Fruit fly (Drosophila melanogaster) whole organism, embryonic: ENCODE data around the gene ps.

Source experiments
- ATbp ChIP-seq: fragments of 200-800 bp; sonication (Bioruptor generic); optimal IDR thresholded peaks from 2 replicates; lab custom pipeline; 2017; ENCODE audit warnings: missing biosample characterization, mild to moderate bottlenecking, missing genetic modification characterization, missing genetic modification reagents
- Antp ChIP-seq: fragments of 200-800 bp; sonication (Bioruptor generic); optimal IDR thresholded peaks from 3 replicates; lab custom pipeline; 2016; ENCODE audit warnings: missing biosample characterization, missing genetic modification characterization
- Atf-2 ChIP-seq: fragments of 200-800 bp; sonication (Bioruptor generic); optimal IDR thresholded peaks from 2 replicates; lab custom pipeline; 2016; ENCODE audit warnings: missing biosample characterization, missing genetic modification characterization
- Bdp1 ChIP-seq: fragments of 200-800 bp; sonication (Bioruptor generic); optimal IDR thresholded peaks from 3 replicates; lab custom pipeline; 2016; ENCODE audit warnings: missing biosample characterization, missing genetic modification characterization
- CG10462 ChIP-seq: fragments of 200-800 bp; sonication (Bioruptor generic); optimal IDR thresholded peaks from 2 replicates; lab custom pipeline; 2016; ENCODE audit warnings: missing biosample characterization, missing genetic modification characterization
- CG15514 ChIP-seq: fragments of 200-800 bp; sonication (Bioruptor generic); optimal IDR thresholded peaks from 3 replicates; lab custom pipeline; 2017; ENCODE audit warnings: missing biosample characterization, missing genetic modification characterization, mild to moderate bottlenecking, moderate library complexity, missing genetic modification reagents
- CG16779 ChIP-seq: fragments of 200-800 bp; sonication (Bioruptor generic); IDR thresholded peaks from 2 replicates; pipeline ENCODE4 v1.3.6; 2022; ENCODE audit warnings: missing biosample characterization, missing genetic modification characterization
- CG17385 ChIP-seq: fragments of 200-800 bp; sonication (Bioruptor generic); optimal IDR thresholded peaks from 3 replicates; lab custom pipeline; 2018; ENCODE audit warnings: missing biosample characterization, mild to moderate bottlenecking, missing genetic modification characterization
- CG2129 ChIP-seq: fragments of 200-800 bp; sonication (Bioruptor generic); IDR thresholded peaks from 2 replicates; pipeline ENCODE4 v1.3.6; 2022; ENCODE audit warnings: missing biosample characterization, missing genetic modification characterization; ENCODE audit not compliant: partially characterized antibody
- CG32532 ChIP-seq: fragments of 200-800 bp; sonication (Bioruptor generic); IDR thresholded peaks from 2 replicates; pipeline ENCODE4 v1.3.6; 2022; ENCODE audit warnings: missing biosample characterization, missing genetic modification characterization
- CG32767 ChIP-seq: fragments of 200-800 bp; sonication (Bioruptor generic); IDR thresholded peaks from 2 replicates; pipeline ENCODE4 v1.3.6; 2022; ENCODE audit warnings: missing biosample characterization, missing genetic modification characterization
- CG43689 ChIP-seq: fragments of 200-800 bp; sonication (Bioruptor generic); IDR thresholded peaks from 2 replicates; pipeline ENCODE4 v1.3.6; 2022; ENCODE audit warnings: missing biosample characterization, missing genetic modification characterization
- CG6175 ChIP-seq: fragments of 200-800 bp; sonication (Bioruptor generic); IDR thresholded peaks from 3 replicates; pipeline ENCODE4 v1.3.6; 2022; ENCODE audit warnings: missing biosample characterization, missing genetic modification characterization
- CG7271 ChIP-seq: fragments of 200-800 bp; sonication (Bioruptor generic); optimal IDR thresholded peaks from 2 replicates; lab custom pipeline; 2018; ENCODE audit warnings: missing biosample characterization, mild to moderate bottlenecking, missing genetic modification characterization, moderate library complexity
- CG7745 ChIP-seq: fragments of 200-800 bp; sonication (Bioruptor generic); optimal IDR thresholded peaks from 2 replicates; lab custom pipeline; 2018; ENCODE audit warnings: missing biosample characterization, mild to moderate bottlenecking, missing genetic modification characterization, moderate library complexity
- CG7786 ChIP-seq: fragments of 200-800 bp; sonication (Bioruptor generic); optimal IDR thresholded peaks from 2 replicates; lab custom pipeline; 2016; ENCODE audit warnings: missing biosample characterization, missing genetic modification characterization
- CG7839 ChIP-seq: fragments of 200-800 bp; sonication (Bioruptor generic); optimal IDR thresholded peaks from 3 replicates; lab custom pipeline; 2018; ENCODE audit warnings: missing biosample characterization, mild to moderate bottlenecking, missing genetic modification characterization, moderate library complexity
- CG7987 ChIP-seq: fragments of 200-800 bp; sonication (Bioruptor generic); optimal IDR thresholded peaks from 2 replicates; lab custom pipeline; 2018; ENCODE audit warnings: missing biosample characterization, mild to moderate bottlenecking, missing genetic modification characterization, moderate library complexity
- CG8478 ChIP-seq: fragments of >200 bp; optimal IDR thresholded peaks from 2 replicates; lab custom pipeline; 2018
- CG8765 ChIP-seq: fragments of 200-800 bp; sonication (Bioruptor generic); IDR thresholded peaks from 2 replicates; pipeline ENCODE4 v1.3.6; 2022; ENCODE audit warnings: missing biosample characterization, missing genetic modification characterization
- CkIIα-i1 ChIP-seq: fragments of 200-800 bp; sonication (Bioruptor generic); IDR thresholded peaks from 2 replicates; pipeline ENCODE4 v1.3.6; 2022; ENCODE audit warnings: missing biosample characterization, missing genetic modification characterization
- CoRest ChIP-seq: fragments of 200-800 bp; sonication (Bioruptor generic); optimal IDR thresholded peaks from 3 replicates; lab custom pipeline; 2018; ENCODE audit warnings: missing biosample characterization, mild to moderate bottlenecking, missing genetic modification characterization, moderate library complexity
- D ChIP-seq, 2 experiments: fragments of 200-800 bp in 1 of 2; fragments of >200 bp in 1 of 2; sonication (Bioruptor generic) in 1 of 2; optimal IDR thresholded peaks; 2 replicates in 1 of 2; 3 replicates in 1 of 2; lab custom pipeline; 2017; ENCODE audit warnings: mild to moderate bottlenecking in 1 of 2, missing biosample characterization in 1 of 2, missing genetic modification characterization in 1 of 2, missing genetic modification reagents in 1 of 2
- Fer2 ChIP-seq: fragments of 200-800 bp; sonication (Bioruptor generic); optimal IDR thresholded peaks from 2 replicates; lab custom pipeline; 2018; ENCODE audit warnings: missing biosample characterization, mild to moderate bottlenecking, missing genetic modification characterization, moderate library complexity
- H2.0 ChIP-seq: fragments of 200-800 bp; sonication (Bioruptor generic); IDR thresholded peaks from 2 replicates; pipeline ENCODE4 v1.3.6; 2022; ENCODE audit warnings: missing biosample characterization, missing genetic modification characterization
- HmgZ ChIP-seq: fragments of 200-800 bp; sonication (Bioruptor generic); optimal IDR thresholded peaks from 2 replicates; lab custom pipeline; 2018; ENCODE audit warnings: missing biosample characterization, mild to moderate bottlenecking, missing genetic modification characterization
- Hmr ChIP-seq: fragments of 200-800 bp; sonication (Bioruptor generic); optimal IDR thresholded peaks from 3 replicates; lab custom pipeline; 2017; ENCODE audit warnings: mild to moderate bottlenecking, missing biosample characterization, missing genetic modification reagents, missing genetic modification characterization
- Ravus ChIP-seq: fragments of 200-800 bp; sonication (Bioruptor generic); IDR thresholded peaks from 2 replicates; pipeline ENCODE4 v1.3.6; 2022; ENCODE audit warnings: missing biosample characterization, missing genetic modification characterization
- Side ChIP-seq: fragments of 200-800 bp; sonication (Bioruptor generic); optimal IDR thresholded peaks from 2 replicates; lab custom pipeline; 2016; ENCODE audit warnings: missing biosample characterization, missing genetic modification characterization
- Ssrp ChIP-seq: fragments of 200-800 bp; sonication (Bioruptor generic); optimal IDR thresholded peaks from 2 replicates; lab custom pipeline; 2018; ENCODE audit warnings: missing biosample characterization, mild to moderate bottlenecking, missing genetic modification characterization, moderate library complexity
- Taf1 ChIP-seq: fragments of 200-800 bp; sonication (Bioruptor generic); IDR thresholded peaks from 2 replicates; pipeline ENCODE4 v1.3.6; 2022; ENCODE audit warnings: missing biosample characterization, missing genetic modification characterization
- amos ChIP-seq: fragments of 200-800 bp; sonication (Bioruptor generic); IDR thresholded peaks from 2 replicates; pipeline ENCODE4 v1.3.6; 2022; ENCODE audit warnings: missing biosample characterization, missing genetic modification characterization; ENCODE audit not compliant: partially characterized antibody
- caup ChIP-seq: fragments of 200-800 bp; sonication (Bioruptor generic); optimal IDR thresholded peaks from 3 replicates; lab custom pipeline; 2017; ENCODE audit warnings: missing biosample characterization, mild to moderate bottlenecking, missing genetic modification characterization, moderate library complexity; ENCODE audit not compliant: severe bottlenecking
- dan ChIP-seq: fragments of 200-800 bp; sonication (Bioruptor generic); IDR thresholded peaks from 2 replicates; pipeline ENCODE4 v1.3.6; 2022; ENCODE audit warnings: missing biosample characterization, missing genetic modification characterization
- dmrt11E ChIP-seq: fragments of 200-800 bp; sonication (Bioruptor generic); optimal IDR thresholded peaks from 3 replicates; lab custom pipeline; 2018; ENCODE audit warnings: missing biosample characterization, mild to moderate bottlenecking, missing genetic modification characterization, moderate library complexity
- ewg ChIP-seq: fragments of 200-800 bp; sonication (Bioruptor generic); optimal IDR thresholded peaks from 3 replicates; lab custom pipeline; 2017; ENCODE audit warnings: mild to moderate bottlenecking, missing biosample characterization, missing genetic modification reagents, missing genetic modification characterization
- fd3F ChIP-seq: fragments of 200-800 bp; sonication (Bioruptor generic); optimal IDR thresholded peaks from 2 replicates; lab custom pipeline; 2018; ENCODE audit warnings: missing biosample characterization, mild to moderate bottlenecking, missing genetic modification characterization, moderate library complexity
- gsb-n ChIP-seq: fragments of 200-800 bp; sonication (Bioruptor generic); optimal IDR thresholded peaks from 3 replicates; lab custom pipeline; 2018; ENCODE audit warnings: missing biosample characterization, mild to moderate bottlenecking, missing genetic modification characterization
- jigr1 ChIP-seq: fragments of 200-800 bp; sonication (Bioruptor generic); IDR thresholded peaks from 3 replicates; pipeline ENCODE4 v1.3.6; 2022; ENCODE audit warnings: missing biosample characterization, missing genetic modification characterization
- jumu ChIP-seq: fragments of 200-800 bp; sonication (Bioruptor generic); optimal IDR thresholded peaks from 3 replicates; lab custom pipeline; 2016; ENCODE audit warnings: missing biosample characterization, missing genetic modification characterization
- lmd ChIP-seq: fragments of 200-800 bp; sonication (Bioruptor generic); IDR thresholded peaks from 2 replicates; pipeline ENCODE4 v1.3.6; 2022; ENCODE audit warnings: missing biosample characterization, missing genetic modification characterization
- nerfin-1 ChIP-seq: fragments of 200-800 bp; sonication (Bioruptor generic); optimal IDR thresholded peaks from 3 replicates; lab custom pipeline; 2019; ENCODE audit warnings: missing biosample characterization, mild to moderate bottlenecking, missing genetic modification characterization, moderate library complexity
- pfk ChIP-seq: fragments of 200-800 bp; sonication (Bioruptor generic); optimal IDR thresholded peaks from 2 replicates; lab custom pipeline; 2018; ENCODE audit warnings: missing biosample characterization, mild to moderate bottlenecking, missing genetic modification characterization, moderate library complexity
- pum ChIP-seq: fragments of 200-800 bp; sonication (Bioruptor generic); optimal IDR thresholded peaks from 2 replicates; lab custom pipeline; 2016; ENCODE audit warnings: missing biosample characterization, missing genetic modification characterization
- row ChIP-seq: fragments of 200-800 bp; sonication (Bioruptor generic); IDR thresholded peaks from 3 replicates; pipeline ENCODE4 v1.3.6; 2022; ENCODE audit warnings: missing biosample characterization, missing genetic modification characterization
- sc ChIP-seq, 3 experiments: fragments of >200 bp in 2 of 3; fragments of 200-800 bp in 1 of 3; sonication (Bioruptor generic) in 1 of 3; optimal IDR thresholded peaks; 2 replicates in 2 of 3; 3 replicates in 1 of 3; lab custom pipeline; 2017; ENCODE audit warnings: mild to moderate bottlenecking in 1 of 3, missing biosample characterization in 1 of 3, missing genetic modification characterization in 1 of 3, missing genetic modification reagents in 1 of 3
- slou ChIP-seq: fragments of 200-800 bp; sonication (Bioruptor generic); optimal IDR thresholded peaks from 3 replicates; lab custom pipeline; 2016; ENCODE audit warnings: missing biosample characterization, missing genetic modification characterization
- tap ChIP-seq: fragments of 200-800 bp; optimal IDR thresholded peaks from 3 replicates; lab custom pipeline; 2019; ENCODE audit warnings: missing biosample characterization, mild to moderate bottlenecking, missing genetic modification characterization, moderate library complexity
- z ChIP-seq: fragments of 200-800 bp; sonication (Bioruptor generic); IDR thresholded peaks from 3 replicates; pipeline ENCODE4 v1.3.6; 2022; ENCODE audit warnings: missing biosample characterization, missing genetic modification characterization
- zen ChIP-seq: fragments of 200-800 bp; sonication (Bioruptor generic); optimal IDR thresholded peaks from 3 replicates; lab custom pipeline; 2018; ENCODE audit warnings: missing biosample characterization, mild to moderate bottlenecking, missing genetic modification characterization, moderate library complexity

The ps gene

dm6 chr3R:9428189-9428699 is 10.5 kb downstream of the ps start (continued):
- no peak for TF ChIP-seq ewg (GFP tag; lab: Kevin White, UChicago)
- TF ChIP-seq nerfin-1 (tag; lab: Kevin White, UChicago), result peak; percentile 49
- no peak for TF ChIP-seq dan (GFP tag; lab: Robert Waterston, UW)
- TF ChIP-seq CG7839 (tag; lab: Kevin White, UChicago), result peak; percentile 3
- no peak for TF ChIP-seq CoRest (tag; lab: Kevin White, UChicago)
- TF ChIP-seq HmgZ (tag; lab: Kevin White, UChicago), result peak; percentile 52
- no peak for TF ChIP-seq CG6175 (GFP tag; lab: Robert Waterston, UW)
- peak; percentile 71; the same call in 1 of the 2 replicates for TF ChIP-seq CG32532 (GFP tag; lab: Robert Waterston, UW)
- no peak for TF ChIP-seq Bdp1 (GFP tag; lab: Kevin White, UChicago)
- TF ChIP-seq Taf1 (GFP tag; lab: Robert Waterston, UW), result no peak
- TF ChIP-seq CG7745 (tag; lab: Kevin White, UChicago), result peak; percentile 11
- TF ChIP-seq dmrt11E, result no peak
- no peak for TF ChIP-seq CG10462 (GFP tag; lab: Kevin White, UChicago)
- peak; percentile 41 for TF ChIP-seq Side (GFP tag; lab: Kevin White, UChicago)
- no peak for TF ChIP-seq Antp (GFP tag; lab: Kevin White, UChicago)
- no peak for TF ChIP-seq pum (GFP tag; lab: Kevin White, UChicago)
- TF ChIP-seq Ravus, result no peak
- TF ChIP-seq row (GFP tag; lab: Robert Waterston, UW), result no peak
- no peak for TF ChIP-seq gsb-n
- no peak for TF ChIP-seq CG7786 (GFP tag; lab: Kevin White, UChicago)
- no peak for TF ChIP-seq D (optimal IDR thresholded peaks at IDR 0.05; lab: Kevin White, UChicago)
- TF ChIP-seq D (GFP tag; optimal IDR thresholded peaks at IDR 0.05; lab: Kevin White, UChicago), result peak; percentile 24
- TF ChIP-seq jigr1 (GFP tag; lab: Robert Waterston, UW), result no peak
- TF ChIP-seq CG8765, result no peak
- no peak for TF ChIP-seq tap (tag; lab: Kevin White, UChicago)
- TF ChIP-seq z (GFP tag; lab: Robert Waterston, UW), result peak; percentile 63; the same call in 2 of the 3 replicates
- TF ChIP-seq slou (GFP tag; lab: Kevin White, UChicago), result no peak
- TF ChIP-seq amos (GFP tag; lab: Robert Waterston, UW), result no peak
- no peak for TF ChIP-seq Ssrp (tag; lab: Kevin White, UChicago)
- no peak for TF ChIP-seq lmd (GFP tag; lab: Robert Waterston, UW)
- TF ChIP-seq CG7271 (tag; lab: Kevin White, UChicago), result no peak
- no peak for TF ChIP-seq CG43689 (GFP tag; lab: Robert Waterston, UW)
- TF ChIP-seq caup, result peak; percentile 69
- no peak for TF ChIP-seq jumu
- no peak for TF ChIP-seq CG2129 (GFP tag; lab: Robert Waterston, UW)
- TF ChIP-seq sc (optimal IDR thresholded peaks at IDR 0.05; lab: Kevin White, UChicago), result no peak
- no peak for TF ChIP-seq sc (GFP tag; optimal IDR thresholded peaks at IDR 0.05; lab: Kevin White, UChicago)
- TF ChIP-seq CG8478 (lab: Kevin White, UChicago), result no peak
- no peak for TF ChIP-seq fd3F
- TF ChIP-seq CG16779 (GFP tag; lab: Robert Waterston, UW), result 0 out of 2 replicates have a peak, but pooled peaks have one; percentile 30
- peak; percentile 27 for TF ChIP-seq zen (tag; lab: Kevin White, UChicago)
- no peak for TF ChIP-seq H2.0
- peak; percentile 71 for TF ChIP-seq ATbp (GFP tag; lab: Kevin White, UChicago)
- peak; percentile 63 for TF ChIP-seq CG7987 (GFP tag; lab: Kevin White, UChicago)
- peak; percentile 40 for TF ChIP-seq CG15514
- peak; percentile 58 for TF ChIP-seq CG17385 (GFP tag; lab: Kevin White, UChicago)
- peak; percentile 62; the same call in 1 of the 2 replicates for TF ChIP-seq CG32767 (GFP tag; lab: Robert Waterston, UW)
- no peak for TF ChIP-seq Atf-2 (GFP tag; lab: Kevin White, UChicago)
- no peak for TF ChIP-seq CkIIα-i1 (GFP tag; lab: Robert Waterston, UW)
- TF ChIP-seq pfk, result peak; percentile 66
- TF ChIP-seq Fer2, result no peak
- peak; percentile 42 for TF ChIP-seq Hmr (GFP tag; lab: Kevin White, UChicago)
